Fruit fly (Drosophila melanogaster) whole organism, larva: ENCODE data around the gene ema.

Experiments
- noc ChIP-seq: fragments of 200-800 bp; sonication (Bioruptor generic); optimal IDR thresholded peaks from 3 replicates; lab custom pipeline; 2019; ENCODE audit warnings: missing biosample characterization, mild to moderate bottlenecking, missing genetic modification characterization, moderate library complexity

The ema gene

DNA sequence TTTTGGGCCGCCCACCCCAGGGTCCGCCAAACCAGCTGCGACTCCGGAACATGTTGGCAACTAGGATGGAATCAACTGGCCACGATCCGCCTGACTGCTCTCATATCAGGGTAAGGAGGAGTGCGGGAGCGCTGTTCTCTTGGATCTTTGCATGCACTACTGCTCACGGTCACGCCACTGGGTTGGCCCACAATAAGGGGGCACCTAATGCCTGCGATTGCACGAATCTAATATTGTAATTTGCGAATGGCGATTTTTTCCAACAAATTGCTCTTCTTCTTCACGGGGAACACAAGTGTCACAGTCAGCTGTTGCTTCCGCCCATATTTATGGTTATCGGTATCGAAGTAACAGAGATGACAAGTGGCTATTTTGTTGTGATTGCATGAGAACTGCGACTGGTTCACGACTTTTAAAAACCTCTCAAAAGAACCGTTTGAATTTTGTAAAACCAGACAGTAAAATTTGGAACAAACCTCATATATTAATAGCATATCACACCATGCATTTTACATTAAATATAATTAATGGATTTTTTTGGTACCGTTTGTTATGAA lies at the start of gene ema:
ema (minus strand) TSS at position 295 of the 557 bp plus-strand sequence.
- no peak for TF ChIP-seq noc (tag; lab: Kevin White, UChicago)

dm6 chr3R:16485487-16486233 lies 44.2 kb upstream of the ema start:
- TF ChIP-seq noc (tag; lab: Kevin White, UChicago), result no peak

DNA sequence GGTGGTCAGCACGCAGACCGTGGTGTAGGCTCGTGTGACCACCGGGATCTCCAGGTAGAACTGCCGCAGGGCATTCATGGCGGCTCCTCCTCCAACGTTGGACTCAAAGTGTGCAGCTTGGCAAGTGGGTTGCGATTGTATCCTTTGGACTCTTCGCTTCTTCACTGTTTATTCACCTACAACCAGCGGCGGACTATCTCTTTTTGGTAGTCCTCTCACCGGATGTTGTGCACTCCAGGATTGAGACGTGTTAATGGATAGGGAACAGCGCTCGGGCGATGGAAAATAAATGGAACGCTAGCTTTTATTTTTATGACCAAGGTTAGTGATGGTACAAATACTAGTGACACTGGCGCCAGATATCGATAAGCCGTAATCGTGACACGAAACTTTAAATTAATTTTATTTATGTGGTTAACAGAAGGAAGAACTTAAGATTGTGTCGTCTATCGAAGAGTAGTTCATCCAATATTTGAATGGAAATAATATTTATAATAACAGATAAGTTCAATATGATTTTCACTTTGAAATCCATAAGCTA lies 42.5 kb upstream of the ema start, which contains the start of gene Der-2:
Der-2 (minus strand) TSS at position 347 of the 541 bp plus-strand sequence.
- TF ChIP-seq noc (tag; lab: Kevin White, UChicago), result no peak

DNA sequence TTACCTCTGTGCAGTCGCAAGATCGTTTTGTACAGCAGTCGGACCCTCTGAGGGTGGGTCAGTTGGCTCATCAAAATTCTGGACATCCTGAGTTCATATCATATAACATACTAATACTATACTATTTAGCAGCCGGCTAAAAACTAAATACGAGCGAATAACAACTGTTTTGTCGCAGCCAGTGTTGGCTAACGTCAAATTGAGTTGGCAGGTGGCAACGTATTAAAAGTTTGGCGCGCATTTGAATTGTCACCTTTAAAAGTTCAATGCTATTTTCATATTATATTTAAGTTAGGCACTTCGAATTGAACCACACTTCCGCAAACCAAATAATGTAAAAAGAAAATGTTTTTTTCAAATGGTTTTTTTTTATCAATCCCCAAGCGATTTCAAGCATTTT lies 40.8 kb upstream of the ema start, which contains the start of gene Sdhaf3:
Sdhaf3 (minus strand) TSS at position 177 of the 400 bp plus-strand sequence.
- no peak for TF ChIP-seq noc (tag; lab: Kevin White, UChicago)

DNA sequence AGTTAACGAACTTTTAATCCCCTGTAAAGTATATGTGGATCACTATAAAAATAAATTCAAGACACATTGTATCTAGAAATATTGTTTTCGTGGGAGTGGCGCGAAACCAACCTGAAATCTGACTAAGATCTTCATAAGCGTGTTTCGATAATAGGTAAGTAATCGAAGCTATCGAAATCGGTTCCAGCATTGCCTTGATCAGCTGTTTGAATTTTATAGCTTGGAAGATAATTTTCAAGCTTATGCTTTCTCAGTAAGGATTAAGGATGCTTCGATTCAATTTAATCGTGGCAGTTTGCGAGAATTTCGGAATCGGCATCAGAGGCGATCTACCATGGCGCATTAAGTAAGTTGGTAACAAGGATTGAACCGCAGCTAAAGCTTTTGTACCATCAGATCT lies 39.5 kb upstream of the ema start, which contains the start of gene Dhfr:
Dhfr (plus strand) TSS at position 173 of the 400 bp plus-strand sequence.
- no peak for TF ChIP-seq noc (tag; lab: Kevin White, UChicago)

- TF ChIP-seq noc (tag; lab: Kevin White, UChicago), result no peak
These were observed 35.6 kb upstream of the ema start, which contains the start of gene Gyc89Db for dm6 chr3R:16477033-16477432. Gyc89Db (plus strand) TSS chr3R:16477110.

DNA sequence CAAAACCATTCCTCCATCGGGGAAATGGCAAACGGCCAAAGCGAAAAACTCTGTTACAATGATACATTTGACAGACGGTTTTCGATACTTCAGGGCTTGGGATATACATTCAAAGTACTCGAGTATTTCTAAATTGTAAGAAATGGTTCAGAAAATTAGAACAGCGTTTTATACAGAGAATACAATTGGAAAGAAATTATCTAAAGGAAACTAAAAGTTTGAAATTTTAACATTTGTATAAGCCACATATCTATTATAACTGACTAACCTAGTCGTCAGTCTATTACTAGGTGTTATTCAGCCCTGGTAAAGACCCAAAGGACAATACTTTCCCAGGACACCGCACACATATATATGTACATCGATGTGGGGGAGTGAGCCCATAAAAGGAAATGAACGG lies 35.0 kb upstream of the ema start:
- TF ChIP-seq noc (tag; lab: Kevin White, UChicago), result no peak

DNA sequence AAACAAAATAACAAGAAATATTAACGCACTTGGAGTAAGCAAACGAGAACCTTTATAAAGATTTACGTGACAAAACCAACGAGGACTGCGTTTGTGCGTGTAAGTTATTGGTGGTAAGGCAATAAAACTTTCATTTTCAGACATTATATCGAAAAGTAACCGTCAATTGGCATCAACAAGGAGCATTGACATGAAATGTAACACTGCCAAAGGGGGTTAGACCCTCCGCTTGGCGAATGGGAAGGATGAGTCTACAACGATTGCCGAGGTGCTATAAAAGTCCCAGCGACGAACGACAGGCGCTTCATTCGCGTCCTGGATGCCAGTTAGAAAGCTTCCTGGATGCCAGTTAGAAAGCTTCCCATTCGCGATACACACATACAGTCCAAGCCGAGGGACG lies 30.8 kb upstream of the ema start, which contains the start of gene Gyc89Da:
Gyc89Da (plus strand) TSS at position 301 of the 400 bp plus-strand sequence.
- no peak for TF ChIP-seq noc (tag; lab: Kevin White, UChicago)

- no peak for TF ChIP-seq noc (tag; lab: Kevin White, UChicago)
These were observed 28.2 kb upstream of the ema start, which contains the start of the genes CG42232 and CSN5 for dm6 chr3R:16469501-16470263. CG42232 (minus strand) TSS chr3R:16469663. CSN5 (plus strand) TSS chr3R:16470099.

- TF ChIP-seq noc (tag; lab: Kevin White, UChicago), result no peak
These were observed 27.1 kb upstream of the ema start for dm6 chr3R:16468556-16468955.

DNA sequence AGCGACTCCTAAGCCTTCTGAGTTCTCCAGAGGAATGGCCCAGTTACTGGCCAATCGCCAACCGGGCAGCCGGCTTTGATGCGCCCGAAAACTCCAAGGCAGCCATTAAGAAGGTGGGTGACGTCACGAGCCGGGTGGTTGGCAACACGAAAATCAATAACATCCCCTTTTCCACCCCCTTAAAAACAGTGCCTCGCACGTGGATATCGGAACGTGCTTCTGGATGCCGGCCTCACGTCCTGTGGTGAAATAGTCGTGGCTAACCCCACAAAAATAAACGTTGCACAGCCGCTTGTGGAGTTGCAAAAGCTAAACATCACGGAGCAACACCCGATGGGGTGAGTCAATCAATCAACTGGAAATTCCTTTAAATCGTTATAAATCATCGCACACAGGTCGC lies 15.1 kb upstream of the ema start:
- TF ChIP-seq noc (tag; lab: Kevin White, UChicago), result no peak

DNA sequence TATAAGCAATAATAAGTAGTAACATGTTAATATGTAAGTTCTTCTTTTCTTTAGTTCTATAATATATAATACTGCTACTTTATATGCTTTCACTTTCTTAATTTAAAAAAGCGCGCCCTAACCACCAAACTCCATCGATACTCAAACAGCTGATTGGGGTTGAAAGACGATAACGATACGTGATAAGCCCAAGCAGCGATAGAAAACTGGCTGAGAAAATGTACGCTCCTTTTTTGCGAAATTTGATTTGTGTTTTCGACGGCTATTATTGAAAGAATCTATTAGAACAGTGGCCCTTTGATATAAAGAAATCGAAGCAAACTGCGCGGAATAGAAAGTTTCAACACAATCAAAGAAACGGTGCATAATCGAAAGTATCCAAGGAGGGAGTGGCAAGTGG lies 14.4 kb upstream of the ema start, which contains the start of gene CG14883:
CG14883 (plus strand) TSS at position 178 of the 400 bp plus-strand sequence.
- no peak for TF ChIP-seq noc (tag; lab: Kevin White, UChicago)

DNA sequence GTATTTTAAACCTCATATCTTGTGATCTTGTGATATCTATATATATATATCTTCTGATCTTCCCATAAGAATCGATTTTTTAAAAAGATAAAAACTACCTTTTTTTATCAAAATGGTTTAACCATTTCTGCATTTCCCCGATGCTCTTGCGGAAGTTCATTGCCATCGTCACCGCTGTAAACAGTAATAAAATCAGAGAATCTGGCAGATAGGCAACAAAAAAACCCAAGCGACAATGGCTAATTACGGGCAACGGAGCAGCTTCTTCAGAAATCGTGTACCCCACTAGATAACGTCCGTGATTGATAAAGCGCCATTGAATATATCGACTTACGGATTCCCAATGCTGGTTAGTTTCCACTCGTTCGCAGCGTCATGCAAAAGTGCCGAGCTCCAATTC lies 12.7 kb upstream of the ema start, which contains the start of gene CG10405:
CG10405 (plus strand) TSS at position 301 of the 400 bp plus-strand sequence.
- no peak for TF ChIP-seq noc (tag; lab: Kevin White, UChicago)

- TF ChIP-seq noc (tag; lab: Kevin White, UChicago), result no peak
These were observed 12.1 kb upstream of the ema start, which contains the start of gene Pak3 for dm6 chr3R:16453597-16453996. Pak3 (minus strand) TSS chr3R:16453821.

dm6 chr3R:16452954-16453587 lies 11.6 kb upstream of the ema start:
- TF ChIP-seq noc (tag; lab: Kevin White, UChicago), result no peak
